Worm (Caenorhabditis elegans) whole organism, L4 larva: ENCODE data around the gene lpl-1.
A peak's percentile ranks its signal among the peaks of the same experiment; 100 is the strongest.

Experiments used
- F49E8.2 ChIP-seq: sonication (generic microtip); optimal IDR thresholded peaks from 2 replicates; lab custom pipeline; 2016; ENCODE audit warnings: missing compliant biosample characterization, mild to moderate bottlenecking, missing genetic modification characterization, borderline replicate concordance
- T26A8.4 ChIP-seq: fragments of 200-800 bp; sonication (Bioruptor generic); IDR thresholded peaks from 2 replicates; pipeline ENCODE4 v1.3.6; 2022; ENCODE audit warnings: missing genetic modification characterization, missing compliant biosample characterization
- Y5F2A.4 ChIP-seq: fragments of 200-800 bp; sonication (Bioruptor generic); optimal IDR thresholded peaks from 2 replicates; lab custom pipeline; 2018; ENCODE audit warnings: mild to moderate bottlenecking, missing genetic modification characterization, missing compliant biosample characterization
- Y75B8A.6 ChIP-seq: fragments of 200-800 bp; sonication (Bioruptor generic); IDR thresholded peaks from 2 replicates; pipeline ENCODE4 v1.3.6; 2022; ENCODE audit warnings: missing genetic modification reagents, missing genetic modification characterization, missing compliant biosample characterization
- ZK546.5 ChIP-seq, 2 experiments: sonication (generic microtip); optimal IDR thresholded peaks; 2 replicates each; lab custom pipeline; 2017; ENCODE audit warnings: missing biosample characterization in 2 of 2, missing genetic modification characterization in 2 of 2
- ama-1 ChIP-seq: fragments of 150-350 bp; optimal IDR thresholded peaks from 2 replicates; lab custom pipeline; 2014; ENCODE audit warnings: inconsistent platforms, mixed read lengths
- attf-4 ChIP-seq: sonication (generic microtip); optimal IDR thresholded peaks from 3 replicates; lab custom pipeline; 2017; ENCODE audit warnings: missing biosample characterization, missing genetic modification characterization
- ceh-20 ChIP-seq: fragments of 200-800 bp; sonication (Bioruptor generic); IDR thresholded peaks from 2 replicates; pipeline ENCODE4 v1.3.6; 2022; ENCODE audit warnings: missing genetic modification reagents, missing genetic modification characterization, missing compliant biosample characterization
- ceh-28 ChIP-seq: fragments of 150-350 bp; optimal IDR thresholded peaks from 2 replicates; lab custom pipeline; 2014; ENCODE audit warnings: missing biosample characterization, missing genetic modification reagents, missing genetic modification characterization
- ceh-32 ChIP-seq: sonication (generic microtip); optimal IDR thresholded peaks from 2 replicates; lab custom pipeline; 2016; ENCODE audit warnings: mild to moderate bottlenecking, missing genetic modification characterization, missing compliant biosample characterization; ENCODE audit not compliant: poor library complexity
- ceh-44 ChIP-seq: fragments of 200-800 bp; sonication (Bioruptor generic); IDR thresholded peaks from 2 replicates; pipeline ENCODE4 v1.3.6; 2022; ENCODE audit warnings: missing genetic modification reagents, missing genetic modification characterization, missing compliant biosample characterization
- ceh-82 ChIP-seq: sonication (generic microtip); optimal IDR thresholded peaks from 2 replicates; lab custom pipeline; 2017; ENCODE audit warnings: missing biosample characterization, missing genetic modification characterization
- daf-16 ChIP-seq, 3 experiments: sonication (generic microtip); optimal IDR thresholded peaks; 2 replicates each; lab custom pipeline; 2016 to 2017; ENCODE audit warnings: missing genetic modification characterization in 3 of 3, missing genetic modification reagents in 3 of 3, mild to moderate bottlenecking in 2 of 3, missing compliant biosample characterization in 2 of 3, missing biosample characterization in 1 of 3, moderate library complexity in 1 of 3
- dpl-1 ChIP-seq: fragments of 150-350 bp; optimal IDR thresholded peaks from 2 replicates; lab custom pipeline; 2014; ENCODE audit warnings: missing biosample characterization, missing genetic modification reagents, missing genetic modification characterization
- dve-1 ChIP-seq: sonication (generic microtip); optimal IDR thresholded peaks from 2 replicates; lab custom pipeline; 2017; ENCODE audit warnings: antibody characterized with exemption, mild to moderate bottlenecking, missing genetic modification characterization, missing compliant biosample characterization; ENCODE audit not compliant: insufficient read depth
- egl-27 ChIP-seq: sonication (generic microtip); optimal IDR thresholded peaks from 3 replicates; lab custom pipeline; 2017; ENCODE audit warnings: missing biosample characterization, missing genetic modification reagents, missing genetic modification characterization
- egl-43 ChIP-seq: fragments of 200-800 bp; sonication (Bioruptor generic); IDR thresholded peaks from 2 replicates; pipeline ENCODE4 v1.3.6; 2022; ENCODE audit warnings: missing genetic modification reagents, missing genetic modification characterization, missing compliant biosample characterization
- fos-1 ChIP-seq: fragments of 150-350 bp; optimal IDR thresholded peaks from 2 replicates; lab custom pipeline; 2014; ENCODE audit warnings: missing biosample characterization, missing genetic modification characterization
- gei-8 ChIP-seq: fragments of 200-800 bp; sonication (Bioruptor generic); optimal IDR thresholded peaks from 2 replicates; lab custom pipeline; 2018; ENCODE audit warnings: mild to moderate bottlenecking, missing genetic modification characterization, missing compliant biosample characterization
- hif-1 ChIP-seq, 2 experiments: sonication (generic microtip); optimal IDR thresholded peaks; 2 replicates each; lab custom pipeline; 2016 to 2017; ENCODE audit warnings: missing compliant biosample characterization in 2 of 2, missing genetic modification characterization in 2 of 2, missing genetic modification reagents in 2 of 2, missing genotype in 2 of 2, mild to moderate bottlenecking in 1 of 2
- hlh-11 ChIP-seq: fragments of 200-800 bp; sonication (Bioruptor generic); optimal IDR thresholded peaks from 2 replicates; lab custom pipeline; 2018; ENCODE audit warnings: mild to moderate bottlenecking, missing genetic modification characterization, missing compliant biosample characterization
- hlh-30 ChIP-seq: sonication (generic microtip); optimal IDR thresholded peaks from 2 replicates; lab custom pipeline; 2017; ENCODE audit warnings: antibody characterized with exemption, mild to moderate bottlenecking, missing genetic modification characterization, missing compliant biosample characterization; ENCODE audit not compliant: insufficient read depth
- lin-15B ChIP-seq: fragments of 150-350 bp; sonication (generic microtip); optimal IDR thresholded peaks from 3 replicates; lab custom pipeline; 2014; ENCODE audit warnings: missing biosample characterization, missing genetic modification characterization
- lin-39 ChIP-seq: fragments of 150-350 bp; optimal IDR thresholded peaks from 2 replicates; lab custom pipeline; 2014; ENCODE audit warnings: missing biosample characterization, missing genetic modification reagents, missing genetic modification characterization
- madf-5 ChIP-seq, 2 experiments: fragments of 200-800 bp; sonication (Bioruptor generic); IDR thresholded peaks; 2 replicates each; pipeline ENCODE4 v1.3.6; 2022; ENCODE audit warnings: missing compliant biosample characterization in 2 of 2, missing genetic modification characterization in 2 of 2
- madf-9 ChIP-seq: fragments of 200-800 bp; sonication (Bioruptor generic); conservative IDR thresholded peaks from 2 replicates; pipeline ENCODE4 v1.3.6; 2022; ENCODE audit warnings: missing genetic modification reagents, missing genetic modification characterization, missing compliant biosample characterization
- mdt-29 ChIP-seq: fragments of 200-800 bp; sonication (Bioruptor generic); IDR thresholded peaks from 2 replicates; pipeline ENCODE4 v1.3.6; 2022; ENCODE audit warnings: missing genetic modification reagents, missing genetic modification characterization, missing compliant biosample characterization
- mxl-3 ChIP-seq: fragments of 200-800 bp; sonication (Bioruptor generic); optimal IDR thresholded peaks from 2 replicates; lab custom pipeline; 2018; ENCODE audit warnings: mild to moderate bottlenecking, missing genetic modification characterization, missing compliant biosample characterization
- nhr-11 ChIP-seq: fragments of 150-350 bp; optimal IDR thresholded peaks from 2 replicates; lab custom pipeline; 2014; ENCODE audit warnings: missing biosample characterization, missing genetic modification characterization
- nhr-111 ChIP-seq: fragments of 200-800 bp; sonication (Bioruptor generic); optimal IDR thresholded peaks from 2 replicates; lab custom pipeline; 2018; ENCODE audit warnings: mild to moderate bottlenecking, missing genetic modification characterization, missing compliant biosample characterization
- nhr-25 ChIP-seq: sonication (generic microtip); optimal IDR thresholded peaks from 2 replicates; lab custom pipeline; 2017; ENCODE audit warnings: missing genetic modification characterization, mild to moderate bottlenecking, missing compliant biosample characterization, antibody characterized with exemption, moderate library complexity, borderline replicate concordance; ENCODE audit not compliant: insufficient read depth
- nhr-28 ChIP-seq: fragments of 150-350 bp; optimal IDR thresholded peaks from 2 replicates; lab custom pipeline; 2014; ENCODE audit warnings: missing biosample characterization, missing genetic modification characterization
- nhr-41 ChIP-seq: fragments of 200-800 bp; sonication (Bioruptor generic); IDR thresholded peaks from 2 replicates; pipeline ENCODE4 v1.3.6; 2022; ENCODE audit warnings: missing genetic modification reagents, missing genetic modification characterization, missing compliant biosample characterization
- nhr-42 ChIP-seq: fragments of 200-800 bp; sonication (Bioruptor generic); IDR thresholded peaks from 2 replicates; pipeline ENCODE4 v1.3.6; 2022; ENCODE audit warnings: missing genetic modification characterization, missing compliant biosample characterization
- nhr-48 ChIP-seq: sonication (generic microtip); optimal IDR thresholded peaks from 2 replicates; lab custom pipeline; 2016; ENCODE audit warnings: mild to moderate bottlenecking, missing genetic modification characterization, missing compliant biosample characterization
- nhr-6 ChIP-seq: fragments of 150-350 bp; optimal IDR thresholded peaks from 2 replicates; lab custom pipeline; 2014; ENCODE audit warnings: missing biosample characterization, missing genetic modification characterization
- nhr-76 ChIP-seq: fragments of 150-350 bp; optimal IDR thresholded peaks from 2 replicates; lab custom pipeline; 2014; ENCODE audit warnings: missing biosample characterization, missing genetic modification characterization
- nhr-77 ChIP-seq: fragments of 150-350 bp; optimal IDR thresholded peaks from 2 replicates; lab custom pipeline; 2014; ENCODE audit warnings: missing biosample characterization, missing genetic modification characterization
- pha-4 ChIP-seq, 2 experiments: fragments of 150-350 bp in 1 of 2; fragments of 200-800 bp in 1 of 2; sonication (Bioruptor generic) in 1 of 2; IDR thresholded peaks in 1 of 2; optimal IDR thresholded peaks in 1 of 2; 2 replicates each; pipeline versions ENCODE4 v1.3.6 to Lab custom; 2014 to 2022; ENCODE audit warnings: missing genetic modification characterization in 2 of 2, missing genetic modification reagents in 2 of 2, missing biosample characterization in 1 of 2, missing compliant biosample characterization in 1 of 2
- php-3 ChIP-seq: fragments of 200-800 bp; sonication (Bioruptor generic); IDR thresholded peaks from 2 replicates; pipeline ENCODE4 v1.3.6; 2022; ENCODE audit warnings: missing genetic modification reagents, missing genetic modification characterization, missing compliant biosample characterization
- pqm-1 ChIP-seq: sonication (generic microtip); optimal IDR thresholded peaks from 2 replicates; lab custom pipeline; 2017; ENCODE audit warnings: missing biosample characterization, missing genetic modification characterization
- saeg-2 ChIP-seq: fragments of 200-800 bp; sonication (Bioruptor generic); IDR thresholded peaks from 2 replicates; pipeline ENCODE4 v1.3.6; 2022; ENCODE audit warnings: missing genetic modification reagents, missing genetic modification characterization, missing compliant biosample characterization
- set-16 ChIP-seq: fragments of 200-800 bp; sonication (Bioruptor generic); IDR thresholded peaks from 2 replicates; pipeline ENCODE4 v1.3.6; 2022; ENCODE audit warnings: missing genetic modification reagents, missing genetic modification characterization, missing compliant biosample characterization
- snpc-1.2 ChIP-seq: fragments of 200-800 bp; sonication (Bioruptor generic); IDR thresholded peaks from 2 replicates; pipeline ENCODE4 v1.3.6; 2022; ENCODE audit warnings: missing genetic modification reagents, missing genetic modification characterization, missing compliant biosample characterization
- snpc-4 ChIP-seq: fragments of 150-350 bp; optimal IDR thresholded peaks from 2 replicates; lab custom pipeline; 2014; ENCODE audit warnings: missing biosample characterization, missing genetic modification characterization
- spr-1 ChIP-seq: sonication (generic microtip); optimal IDR thresholded peaks from 2 replicates; lab custom pipeline; 2016; ENCODE audit warnings: mild to moderate bottlenecking, missing genetic modification characterization, missing compliant biosample characterization
- tag-97 ChIP-seq: fragments of 200-800 bp; sonication (Bioruptor generic); IDR thresholded peaks from 2 replicates; pipeline ENCODE4 v1.3.6; 2022; ENCODE audit warnings: missing genetic modification characterization, missing compliant biosample characterization
- tra-1 ChIP-seq: fragments of 200-800 bp; sonication (Bioruptor generic); IDR thresholded peaks from 2 replicates; pipeline ENCODE4 v1.3.6; 2022; ENCODE audit warnings: missing genetic modification reagents, missing genetic modification characterization, missing compliant biosample characterization
- unc-39 ChIP-seq: sonication (generic microtip); optimal IDR thresholded peaks from 2 replicates; lab custom pipeline; 2017; ENCODE audit warnings: missing biosample characterization, missing genetic modification characterization
- zfp-3 ChIP-seq: fragments of 200-800 bp; sonication (Bioruptor generic); conservative IDR thresholded peaks from 2 replicates; pipeline ENCODE4 v1.3.6; 2022; ENCODE audit warnings: missing genetic modification reagents, missing genetic modification characterization, missing compliant biosample characterization
- ztf-11 ChIP-seq: fragments of 150-350 bp; optimal IDR thresholded peaks from 2 replicates; lab custom pipeline; 2014; ENCODE audit warnings: missing biosample characterization, missing genetic modification characterization

The lpl-1 gene

ce11 chrIV:9118348-9118747 lies 24.5 kb upstream of the lpl-1 start (continued):
- TF ChIP-seq set-16 (GFP tag; lab: Robert Waterston, UW) (no peak), php-3 (GFP tag; lab: Robert Waterston, UW) (no peak), ztf-11 (no peak), madf-9 (GFP tag; lab: Robert Waterston, UW) (no peak), T26A8.4 (GFP tag; lab: Robert Waterston, UW) (no peak), daf-16 (GFP tag; optimal IDR thresholded peaks at IDR 0.05; lab: Kevin White, UChicago) (no peak), daf-16 (tag; optimal IDR thresholded peaks at IDR 0.05; lab: Kevin White, UChicago) (peak; percentile 32), ceh-32 (tag; lab: Kevin White, UChicago) (no peak), zfp-3 (GFP tag; lab: Robert Waterston, UW) (no peak), snpc-4 (tag; lab: Kevin White, UChicago) (no peak), nhr-76 (tag; lab: Kevin White, UChicago) (no peak), dve-1 (tag; lab: Kevin White, UChicago) (peak; percentile 15), nhr-28 (tag; lab: Kevin White, UChicago) (peak; percentile 79), fos-1 (tag; lab: Kevin White, UChicago) (no peak), nhr-77 (tag; lab: Kevin White, UChicago) (peak; percentile 0), saeg-2 (GFP tag; lab: Robert Waterston, UW) (no peak), lin-39 (tag; lab: Kevin White, UChicago) (no peak), F49E8.2 (tag; lab: Kevin White, UChicago) (no peak), gei-8 (GFP tag; lab: Kevin White, UChicago) (no peak), nhr-111 (GFP tag; lab: Kevin White, UChicago) (no peak), Y5F2A.4 (GFP tag; lab: Kevin White, UChicago) (no peak), tag-97 (GFP tag; lab: Robert Waterston, UW) (no peak), Y75B8A.6 (GFP tag; lab: Robert Waterston, UW) (no peak), hlh-11 (peak; percentile 75), snpc-1.2 (GFP tag; lab: Robert Waterston, UW) (no peak), madf-5 (GFP tag; IDR thresholded peaks at IDR 0.05; lab: Robert Waterston, UW) (no peak), ceh-44 (GFP tag; lab: Robert Waterston, UW) (no peak), unc-39 (tag; lab: Kevin White, UChicago) (no peak), ama-1 (lab: Kevin White, UChicago) (peak; percentile 6), dpl-1 (GFP tag; lab: Kevin White, UChicago) (no peak), hif-1 (tag; optimal IDR thresholded peaks at IDR 0.05; lab: Kevin White, UChicago) (no peak), hlh-30 (tag; lab: Kevin White, UChicago) (peak; percentile 47), mdt-29 (GFP tag; lab: Robert Waterston, UW) (no peak), attf-4 (tag; lab: Kevin White, UChicago) (no peak), lin-15B (tag; lab: Kevin White, UChicago) (no peak), spr-1 (tag; lab: Kevin White, UChicago) (no peak), egl-27 (tag; lab: Kevin White, UChicago) (no peak), mxl-3 (GFP tag; lab: Kevin White, UChicago) (peak; percentile 41), ZK546.5 (tag; optimal IDR thresholded peaks at IDR 0.05; lab: Kevin White, UChicago) (no peak), ceh-28 (no peak), pqm-1 (tag; lab: Kevin White, UChicago) (peak; percentile 59), nhr-48 (no peak), pha-4 (GFP tag; IDR thresholded peaks at IDR 0.05; lab: Robert Waterston, UW) (no peak), pha-4 (tag; optimal IDR thresholded peaks at IDR 0.05; lab: Kevin White, UChicago) (no peak), nhr-41 (no peak), nhr-42 (GFP tag; lab: Robert Waterston, UW) (no peak), tra-1 (GFP tag; lab: Robert Waterston, UW) (no peak), egl-43 (GFP tag; lab: Robert Waterston, UW) (no peak), nhr-25 (tag; lab: Kevin White, UChicago) (no peak), ceh-20 (no peak), nhr-6 (tag; lab: Kevin White, UChicago) (no peak), nhr-11 (tag; lab: Kevin White, UChicago) (no peak), ceh-82 (tag; lab: Kevin White, UChicago) (no peak)
